Fruit fly (Drosophila melanogaster): Measurements from ENCODE around the gene Vdup1.

Vdup1 gene

dm6 chr3L:136591-137280, 42.0 kb downstream of the Vdup1 start:
- TF ChIP-seq CG6163 (GFP tag; IDR thresholded peaks at IDR 0.05) = 0 out of 3 replicates have a peak, but pooled peaks have one; percentile 26
- no peak for TF ChIP-seq Eip75B (GFP tag; optimal IDR thresholded peaks at IDR 0.05)
- TF ChIP-seq CG15336 (GFP tag; IDR thresholded peaks at IDR 0.05) = no peak
- no peak for TF ChIP-seq Hr4 (GFP tag; optimal IDR thresholded peaks at IDR 0.05)
- no peak for TF ChIP-seq Sox102F (GFP tag; optimal IDR thresholded peaks at IDR 0.05)
- no peak for TF ChIP-seq fkh (GFP tag; optimal IDR thresholded peaks at IDR 0.05)
- peak; percentile 47 for TF ChIP-seq svp (GFP tag)
- no peak for TF ChIP-seq Smox (GFP tag; optimal IDR thresholded peaks at IDR 0.05)
- TF ChIP-seq CG6854 (GFP tag; optimal IDR thresholded peaks at IDR 0.05) = peak; percentile 18
- TF ChIP-seq CG11762 (GFP tag; optimal IDR thresholded peaks at IDR 0.05; ENCODE audit: insufficient read depth) = no peak
- TF ChIP-seq ss (GFP tag; optimal IDR thresholded peaks at IDR 0.05) = no peak
- TF ChIP-seq acj6 (GFP tag; optimal IDR thresholded peaks at IDR 0.05) = no peak

- no peak for TF ChIP-seq salr (GFP tag; optimal IDR thresholded peaks at IDR 0.05)
- no peak for TF ChIP-seq CG11902 (GFP tag; optimal IDR thresholded peaks at IDR 0.05)
- TF ChIP-seq CG10669 (GFP tag; optimal IDR thresholded peaks at IDR 0.05) = no peak
- TF ChIP-seq lz (GFP tag; optimal IDR thresholded peaks at IDR 0.05) = no peak
- no peak for TF ChIP-seq CG6854 (GFP tag; optimal IDR thresholded peaks at IDR 0.05)
- no peak for TF ChIP-seq esn (GFP tag; optimal IDR thresholded peaks at IDR 0.05)
- TF ChIP-seq ss (GFP tag; optimal IDR thresholded peaks at IDR 0.05) = no peak
- no peak for TF ChIP-seq fd85E (GFP tag; optimal IDR thresholded peaks at IDR 0.05)
- no peak for TF ChIP-seq cyc (GFP tag; optimal IDR thresholded peaks at IDR 0.05)
- TF ChIP-seq CG3919 (GFP tag; optimal IDR thresholded peaks at IDR 0.05) = no peak
- no peak for TF ChIP-seq Ets21C (GFP tag; optimal IDR thresholded peaks at IDR 0.05)
- TF ChIP-seq Eip93F (GFP tag; optimal IDR thresholded peaks at IDR 0.05) = no peak
- TF ChIP-seq dac (GFP tag; optimal IDR thresholded peaks at IDR 0.05) = no peak
- no peak for TF ChIP-seq CG15336 (GFP tag; IDR thresholded peaks at IDR 0.05)
These were observed 43.9 kb downstream of the Vdup1 start for dm6 chr3L:134868-135267.

- TF ChIP-seq fd85E (GFP tag; optimal IDR thresholded peaks at IDR 0.05) (no peak), Ets96B (tag; optimal IDR thresholded peaks at IDR 0.05) (no peak), CG11762 (GFP tag; optimal IDR thresholded peaks at IDR 0.05; ENCODE audit: insufficient read depth) (no peak), CG8119 (GFP tag; IDR thresholded peaks at IDR 0.05) (no peak), Gug (GFP tag; IDR thresholded peaks at IDR 0.05) (no peak), Eip93F (GFP tag; optimal IDR thresholded peaks at IDR 0.05) (no peak), vri (GFP tag; optimal IDR thresholded peaks at IDR 0.05) (no peak), CG16779 (tag; optimal IDR thresholded peaks at IDR 0.05) (no peak), ss (GFP tag; optimal IDR thresholded peaks at IDR 0.05) (no peak), Hr4 (GFP tag; optimal IDR thresholded peaks at IDR 0.05) (no peak), CG11902 (GFP tag; optimal IDR thresholded peaks at IDR 0.05) (no peak), Smox (GFP tag; optimal IDR thresholded peaks at IDR 0.05) (no peak)
These were observed 44.9 kb downstream of the Vdup1 start for dm6 chr3L:133806-134325.

- no peak for TF ChIP-seq pdm3 (GFP tag; optimal IDR thresholded peaks at IDR 0.05)
- TF ChIP-seq Hr38 (GFP tag; optimal IDR thresholded peaks at IDR 0.05) = no peak
- TF ChIP-seq eg (GFP tag; IDR thresholded peaks at IDR 0.05) = no peak
- TF ChIP-seq svp (GFP tag) = peak; percentile 37
- no peak for TF ChIP-seq CG34406 (GFP tag; optimal IDR thresholded peaks at IDR 0.05)
- no peak for TF ChIP-seq CG7368 (GFP tag; optimal IDR thresholded peaks at IDR 0.05)
- TF ChIP-seq Gug (GFP tag; IDR thresholded peaks at IDR 0.05) = no peak
- peak; percentile 31 for TF ChIP-seq Eip78C (GFP tag)
- no peak for TF ChIP-seq lz (GFP tag; optimal IDR thresholded peaks at IDR 0.05)
- TF ChIP-seq CG3032 (tag; optimal IDR thresholded peaks at IDR 0.05) = no peak
- TF ChIP-seq CG3919 (GFP tag; optimal IDR thresholded peaks at IDR 0.05) = no peak
These were observed 45.4 kb downstream of the Vdup1 start for dm6 chr3L:133383-133782.
